Fruit fly (Drosophila melanogaster): Measurements from ENCODE around the gene VhaPPA1-1.

Gene VhaPPA1-1

dm6 chr3R:14878145-14878544, 25.7 kb downstream of the VhaPPA1-1 start:
- TF ChIP-seq CG17801 (GFP tag; optimal IDR thresholded peaks at IDR 0.05; ENCODE audit: partially characterized antibody) = no peak

dm6 chr3R:14875965-14876331, 27.9 kb downstream of the VhaPPA1-1 start:
- no peak for TF ChIP-seq CG17801 (GFP tag; optimal IDR thresholded peaks at IDR 0.05; ENCODE audit: partially characterized antibody)

dm6 chr3R:14875274-14875964, 28.4 kb downstream of the VhaPPA1-1 start, which contains the start of gene btsz:
btsz (minus strand) TSS chr3R:14875488.
- no peak for TF ChIP-seq CG17801 (GFP tag; optimal IDR thresholded peaks at IDR 0.05; ENCODE audit: partially characterized antibody)

- no peak for TF ChIP-seq CG17801 (GFP tag; optimal IDR thresholded peaks at IDR 0.05; ENCODE audit: partially characterized antibody)
Measured at dm6 chr3R:14873345-14873744, 30.5 kb downstream of the VhaPPA1-1 start.

dm6 chr3R:14864819-14865218, 39.0 kb downstream of the VhaPPA1-1 start:
- TF ChIP-seq CG17801 (GFP tag; optimal IDR thresholded peaks at IDR 0.05; ENCODE audit: partially characterized antibody) = no peak

- TF ChIP-seq CG17801 (GFP tag; optimal IDR thresholded peaks at IDR 0.05; ENCODE audit: partially characterized antibody) = peak; percentile 53
Measured at dm6 chr3R:14853767-14854191, 50.1 kb downstream of the VhaPPA1-1 start.

DNA sequence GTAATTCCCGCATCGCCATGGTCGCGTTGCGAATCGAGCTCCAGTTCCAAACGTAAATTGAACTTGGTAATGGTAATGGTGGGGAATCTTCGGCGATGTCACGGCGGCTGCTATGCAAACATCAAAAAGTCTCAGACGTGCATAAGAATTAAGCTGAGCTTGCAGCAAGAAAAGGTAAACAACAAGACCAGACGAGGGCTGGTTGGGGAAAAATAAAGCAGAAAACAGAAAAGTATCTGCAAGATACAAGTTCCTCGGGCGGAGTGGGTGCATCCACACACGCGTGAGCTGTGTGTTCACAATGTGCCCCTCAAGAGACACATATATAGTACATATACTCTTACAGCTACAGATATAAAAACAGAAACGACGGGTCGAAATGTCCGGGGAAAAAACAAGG, 51.3 kb downstream of the VhaPPA1-1 start:
- TF ChIP-seq CG17801 (GFP tag; optimal IDR thresholded peaks at IDR 0.05; ENCODE audit: partially characterized antibody) = no peak

Measured in ovary, adult (tissue).